Fruit fly (Drosophila melanogaster) Kc167 (cell line): Measurements from ENCODE around the gene Sry-beta.

Source experiments
- h ChIP-seq: fragments of >200 bp; optimal IDR thresholded peaks from 3 replicates; lab custom pipeline; 2018; ENCODE audit warnings: missing external identifiers
- insv ChIP-seq: fragments of >200 bp; optimal IDR thresholded peaks from 3 replicates; lab custom pipeline; 2018; ENCODE audit warnings: missing external identifiers
- psq ChIP-seq: fragments of >200 bp; optimal IDR thresholded peaks from 2 replicates; lab custom pipeline; 2017; ENCODE audit warnings: missing external identifiers

DNA sequence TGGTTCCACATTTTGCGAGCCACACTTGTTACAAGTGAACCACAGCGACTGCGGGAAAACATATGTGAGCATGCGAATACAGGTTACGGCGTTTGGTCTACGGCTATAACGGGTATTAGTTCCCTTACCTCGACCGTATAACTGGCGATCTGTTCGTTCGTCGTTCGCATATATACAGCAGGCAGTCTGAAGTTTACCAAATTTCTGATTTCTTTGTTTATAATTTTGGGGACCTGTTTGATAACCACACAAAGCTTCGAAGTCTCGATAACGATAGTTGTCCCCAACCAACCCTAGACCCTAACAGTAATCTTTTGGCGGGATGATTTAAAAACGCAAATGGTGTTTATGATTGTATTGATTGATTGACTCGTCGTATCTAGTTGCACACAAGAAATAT lies 46.4 kb upstream of the Sry-beta start, which contains the start of gene Acph-1:
- TF ChIP-seq psq (no peak), h (lab: Kevin White, UChicago) (no peak), insv (lab: Kevin White, UChicago) (no peak)
